Worm (Caenorhabditis elegans) whole organism, L1 larva: ENCODE data around the gene pho-8.

Source experiments
- lin-13 ChIP-seq: fragments of 150-350 bp; optimal IDR thresholded peaks from 2 replicates; lab custom pipeline; 2014; ENCODE audit warnings: missing biosample characterization, missing genetic modification reagents, missing genetic modification characterization
- nhr-47 ChIP-seq: sonication (generic microtip); optimal IDR thresholded peaks from 2 replicates; lab custom pipeline; 2016; ENCODE audit warnings: mild to moderate bottlenecking, missing genetic modification characterization, moderate library complexity, missing compliant biosample characterization
- nhr-77 ChIP-seq: fragments of 150-350 bp; optimal IDR thresholded peaks from 2 replicates; lab custom pipeline; 2014; ENCODE audit warnings: missing biosample characterization, missing genetic modification characterization
- snpc-4 ChIP-seq: fragments of 150-350 bp; optimal IDR thresholded peaks from 2 replicates; lab custom pipeline; 2014; ENCODE audit warnings: missing biosample characterization, missing genetic modification characterization
- sox-4 ChIP-seq: sonication (generic microtip); optimal IDR thresholded peaks from 2 replicates; lab custom pipeline; 2016; ENCODE audit warnings: missing genetic modification characterization, missing compliant biosample characterization

DNA sequence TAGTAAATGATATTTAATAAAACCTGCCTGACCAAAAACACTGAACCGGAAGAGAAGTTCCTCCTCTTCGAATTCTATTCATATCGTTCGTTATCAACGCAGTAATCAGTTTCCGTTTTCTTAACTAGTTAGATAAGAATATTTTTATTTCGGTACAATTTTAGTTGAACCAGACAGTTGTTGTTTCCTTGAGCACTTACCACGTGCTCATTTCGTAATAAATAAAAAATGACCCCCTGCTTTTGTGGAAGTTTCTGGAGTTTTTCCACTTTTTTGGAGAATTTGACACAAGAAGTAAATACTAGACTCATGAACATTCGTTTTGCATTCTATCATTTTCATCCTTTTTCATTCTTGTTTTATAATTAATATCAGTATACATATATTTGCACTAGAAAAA lies 20.3 kb downstream of the pho-8 start:
- TF ChIP-seq lin-13 (no peak), nhr-47 (tag; lab: Kevin White, UChicago) (no peak), nhr-77 (tag; lab: Kevin White, UChicago) (no peak), sox-4 (tag; lab: Kevin White, UChicago) (no peak), snpc-4 (tag; lab: Kevin White, UChicago) (no peak)
